Worm (Caenorhabditis elegans): ENCODE results near the gene pfas-1.
A peak's percentile ranks its signal among the peaks of the same experiment; 100 is the strongest.

Gene pfas-1

DNA sequence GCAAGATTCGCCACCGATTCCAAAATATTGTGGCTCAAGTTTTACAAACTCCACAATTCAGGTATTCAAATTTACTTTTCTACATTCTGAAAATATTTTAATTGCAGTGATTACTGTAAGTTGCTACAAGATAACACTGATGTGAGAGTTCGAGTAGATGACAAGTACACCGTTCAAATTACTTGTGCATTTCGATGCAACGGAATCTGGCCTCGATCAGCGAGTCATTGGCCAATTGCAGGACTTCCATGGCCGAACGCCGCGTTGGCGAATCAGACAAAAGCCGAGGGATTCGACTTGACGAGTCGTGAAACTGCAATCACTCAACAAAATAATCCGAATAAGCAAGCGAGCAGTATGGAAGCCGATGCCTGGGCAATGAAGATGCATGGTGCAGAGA lies 41.8 kb downstream of the pfas-1 start:
- TF ChIP-seq aha-1 (tag) (peak; percentile 74), unc-62 (GFP tag; optimal IDR thresholded peaks at IDR 0.05 in 1 of 2) (peak in 1 of 2 experiments; percentile 95), unc-62 (tag; optimal IDR thresholded peaks at IDR 0.05) (no peak), mdl-1 (tag; optimal IDR thresholded peaks at IDR 0.05) (no peak)

DNA sequence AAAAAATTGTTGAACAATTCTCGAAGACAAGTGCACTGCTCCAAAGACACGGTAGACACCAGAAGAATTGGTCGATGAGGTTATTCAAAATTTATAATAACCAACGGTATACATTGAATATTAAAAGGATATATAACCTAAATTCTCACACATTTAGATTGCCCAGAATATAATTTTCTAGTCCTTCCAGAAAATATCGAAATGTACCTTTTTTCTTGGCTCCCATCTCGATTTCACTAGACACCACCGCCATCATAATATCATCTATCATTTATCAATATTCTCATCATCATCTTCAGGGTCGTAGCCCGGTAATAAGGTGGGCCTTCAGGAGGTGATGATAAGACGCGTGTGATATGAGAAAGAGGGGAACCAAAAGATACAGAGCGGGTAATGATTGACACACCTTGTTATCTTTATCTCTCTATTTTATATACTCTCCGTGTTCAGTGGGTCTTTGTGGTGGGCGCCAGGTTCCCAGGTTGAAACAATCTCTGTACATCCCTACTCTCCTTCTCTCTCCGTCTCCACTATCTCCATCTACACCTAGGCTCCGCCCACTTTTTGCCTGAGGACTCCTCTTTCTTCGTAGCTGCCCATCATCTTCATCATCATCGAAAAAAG lies 42.9 kb downstream of the pfas-1 start, which contains the start of gene mab-21:
Gene mab-21 (plus strand): TSS at position 615 of the 624 bp plus-strand sequence.
- no peak for TF ChIP-seq F10B5.3 (tag; optimal IDR thresholded peaks at IDR 0.05)
- no peak for TF ChIP-seq hlh-30 (tag; optimal IDR thresholded peaks at IDR 0.05; ENCODE audit: insufficient read depth)
- peak; percentile 5 for TF ChIP-seq nhr-11 (tag; optimal IDR thresholded peaks at IDR 0.05)
- no peak for TF ChIP-seq cey-2 (tag; optimal IDR thresholded peaks at IDR 0.05; ENCODE audit: borderline replicate concordance, insufficient read depth)
- no peak for TF ChIP-seq T26A8.4 (GFP tag; IDR thresholded peaks at IDR 0.05)
- no peak for TF ChIP-seq unc-39 (tag; optimal IDR thresholded peaks at IDR 0.05)
- no peak for TF ChIP-seq Y75B8A.6 (GFP tag; IDR thresholded peaks at IDR 0.05)
- TF ChIP-seq daf-16 (GFP tag; optimal IDR thresholded peaks at IDR 0.05): peak in 1 of 2 experiments; percentile 9
- no peak for TF ChIP-seq daf-16 (tag; optimal IDR thresholded peaks at IDR 0.05)
- no peak for TF ChIP-seq lin-39 (tag; optimal IDR thresholded peaks at IDR 0.05)
- TF ChIP-seq mxl-3 (GFP tag; optimal IDR thresholded peaks at IDR 0.05): peak; percentile 32
- TF ChIP-seq nhr-6 (tag; optimal IDR thresholded peaks at IDR 0.05): no peak
- no peak for TF ChIP-seq dmd-9 (GFP tag; IDR thresholded peaks at IDR 0.05)
- no peak for TF ChIP-seq mes-2 (tag; optimal IDR thresholded peaks at IDR 0.05; ENCODE audit: poor library complexity, severe bottlenecking)
- no peak for TF ChIP-seq snpc-4 (tag; optimal IDR thresholded peaks at IDR 0.05)
- TF ChIP-seq lsy-2 (tag; optimal IDR thresholded peaks at IDR 0.05): peak in 1 of 2 experiments; percentile 13
- TF ChIP-seq mep-1 (tag; optimal IDR thresholded peaks at IDR 0.05): no peak
- no peak for TF ChIP-seq fos-1 (tag; optimal IDR thresholded peaks at IDR 0.05)
- TF ChIP-seq R02D3.7 (tag; optimal IDR thresholded peaks at IDR 0.05): no peak
- TF ChIP-seq nhr-28 (tag; optimal IDR thresholded peaks at IDR 0.05): peak; percentile 57
- TF ChIP-seq set-16 (GFP tag; IDR thresholded peaks at IDR 0.05): no peak
- TF ChIP-seq hmg-1.1 (GFP tag; IDR thresholded peaks at IDR 0.05): no peak
- TF ChIP-seq ztf-7 (tag; optimal IDR thresholded peaks at IDR 0.05): no peak
- TF ChIP-seq ceh-32 (tag; optimal IDR thresholded peaks at IDR 0.05; ENCODE audit: poor library complexity): no peak
- peak; percentile 73 for TF ChIP-seq aha-1 (tag)
- no peak for TF ChIP-seq arid-1 (GFP tag; conservative IDR thresholded peaks at IDR 0.05)
- peak in 1 of 2 experiments; percentile 92 for TF ChIP-seq unc-62 (GFP tag; optimal IDR thresholded peaks at IDR 0.05 in 1 of 2)
- TF ChIP-seq unc-62 (tag; optimal IDR thresholded peaks at IDR 0.05): no peak
- TF ChIP-seq hlh-11 (tag; optimal IDR thresholded peaks at IDR 0.05): peak; percentile 44

DNA sequence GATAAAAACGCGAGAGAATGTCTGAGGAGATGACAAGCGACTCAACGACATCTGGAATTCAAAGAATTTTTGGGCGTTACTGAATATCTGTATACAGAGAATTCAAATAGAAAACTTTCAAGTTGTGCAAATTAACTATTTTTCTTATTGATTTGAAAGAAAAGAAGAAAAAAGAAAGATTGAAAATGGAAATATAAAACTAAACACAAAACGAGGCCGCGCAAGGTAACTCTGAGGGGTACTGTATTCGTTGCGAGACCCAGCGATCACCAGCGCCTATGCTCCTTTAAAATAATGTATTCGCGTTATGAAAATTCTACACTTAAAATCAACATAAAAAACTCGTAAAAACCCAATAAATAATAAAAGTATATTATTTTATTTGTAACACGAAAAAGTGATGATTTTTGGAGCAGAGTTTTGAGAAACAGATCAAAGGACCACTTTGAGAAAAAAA lies 47.3 kb downstream of the pfas-1 start, which contains the start of gene asb-1:
Gene asb-1 (minus strand): TSS at position 51 of the 457 bp plus-strand sequence.
- TF ChIP-seq mes-2 (tag; optimal IDR thresholded peaks at IDR 0.05; ENCODE audit: poor library complexity, severe bottlenecking) (peak; percentile 28), F49E8.2 (tag; optimal IDR thresholded peaks at IDR 0.05; ENCODE audit: borderline replicate concordance) (peak; percentile 6), Y48G9A.11 (GFP tag; IDR thresholded peaks at IDR 0.05) (0 out of 2 replicates have a peak, but pooled peaks have one; percentile 51), lin-38 (GFP tag; IDR thresholded peaks at IDR 0.05) (peak; percentile 33; the same call in 1 of the 2 replicates), lin-15B (tag; optimal IDR thresholded peaks at IDR 0.05) (no peak)

Data from whole organism, L4 larva.